ENCODE assay signal across 4 fruit fly cellular contexts in genomic region chr2L:3791629-3792028, dm6.
A peak's percentile ranks its signal among the peaks of the same experiment; 100 is the strongest.
TF ChIP-seq lines count a peak whose summit lies in the region.

No protein-coding gene starts in this region.

- no peak for TF ChIP-seq CTCF in whole organism, embryonic (GFP tag; optimal IDR thresholded peaks at IDR 0.05; lab: Kevin White, UChicago)

TF ChIP-seq in whole organism, adult, 20 proteins besides CTCF, POLR2A, EP300 and RAD21:
- TF ChIP-seq toe (GFP tag; optimal IDR thresholded peaks at IDR 0.05; lab: Kevin White, UChicago) (no peak), CG12768 (GFP tag; optimal IDR thresholded peaks at IDR 0.05; lab: Kevin White, UChicago) (peak; percentile 69), CG7045 (GFP tag; optimal IDR thresholded peaks at IDR 0.05; lab: Kevin White, UChicago) (peak; percentile 16), ovo (GFP tag; optimal IDR thresholded peaks at IDR 0.05; lab: Kevin White, UChicago) (peak; percentile 2), cic (GFP tag; optimal IDR thresholded peaks at IDR 0.05; lab: Kevin White, UChicago) (peak; percentile 87), CG7101 (tag; optimal IDR thresholded peaks at IDR 0.05; lab: Kevin White, UChicago) (peak; percentile 43), pad (GFP tag; optimal IDR thresholded peaks at IDR 0.05; lab: Kevin White, UChicago) (no peak), CG33017 (tag; optimal IDR thresholded peaks at IDR 0.05; lab: Kevin White, UChicago) (peak; percentile 47), kay (GFP tag; lab: Kevin White, UChicago; ENCODE audit: borderline replicate concordance) (peak; percentile 93)

TF ChIP-seq in whole organism, embryonic, 481 proteins besides CTCF, POLR2A, EP300 and RAD21 (continues in another document):
- TF ChIP-seq ttk (GFP tag; IDR thresholded peaks at IDR 0.05; lab: Robert Waterston, UW): no peak
- TF ChIP-seq Ets97D (GFP tag; optimal IDR thresholded peaks at IDR 0.05; lab: Kevin White, UChicago): no peak
- TF ChIP-seq Bdp1 (GFP tag; optimal IDR thresholded peaks at IDR 0.05; lab: Kevin White, UChicago): no peak
- TF ChIP-seq cg (GFP tag; optimal IDR thresholded peaks at IDR 0.05; lab: Kevin White, UChicago): no peak
- TF ChIP-seq ac (GFP tag; optimal IDR thresholded peaks at IDR 0.05; lab: Kevin White, UChicago): no peak
- TF ChIP-seq CG9876 (GFP tag; optimal IDR thresholded peaks at IDR 0.05; lab: Kevin White, UChicago): no peak
- TF ChIP-seq H15 (GFP tag; IDR thresholded peaks at IDR 0.05; lab: Robert Waterston, UW): no peak
- TF ChIP-seq Xrp1 (GFP tag; IDR thresholded peaks at IDR 0.05; lab: Robert Waterston, UW): no peak
- no peak for TF ChIP-seq Rfx (GFP tag; IDR thresholded peaks at IDR 0.05; lab: Robert Waterston, UW)
- peak; percentile 20 for TF ChIP-seq CG4707 (GFP tag; optimal IDR thresholded peaks at IDR 0.05; lab: Kevin White, UChicago)
- TF ChIP-seq sna (GFP tag; IDR thresholded peaks at IDR 0.05; lab: Robert Waterston, UW; ENCODE audit: partially characterized antibody): no peak
- peak; percentile 88 for TF ChIP-seq exex (tag; optimal IDR thresholded peaks at IDR 0.05; lab: Kevin White, UChicago)
- TF ChIP-seq Blimp-1 (GFP tag; optimal IDR thresholded peaks at IDR 0.05; lab: Kevin White, UChicago): no peak
- no peak for TF ChIP-seq TFAM (GFP tag; optimal IDR thresholded peaks at IDR 0.05; lab: Kevin White, UChicago)
- peak; percentile 94 for TF ChIP-seq mirr (GFP tag; optimal IDR thresholded peaks at IDR 0.05; lab: Kevin White, UChicago)
- TF ChIP-seq wor (GFP tag; IDR thresholded peaks at IDR 0.05; lab: Robert Waterston, UW): no peak
- TF ChIP-seq Doc2 (GFP tag; IDR thresholded peaks at IDR 0.05; lab: Robert Waterston, UW): no peak
- TF ChIP-seq gsb-n (tag; optimal IDR thresholded peaks at IDR 0.05; lab: Kevin White, UChicago): no peak
- no peak for TF ChIP-seq CG10147 (GFP tag; optimal IDR thresholded peaks at IDR 0.05; lab: Kevin White, UChicago)
- no peak for TF ChIP-seq sens (GFP tag; lab: Kevin White, UChicago)
- TF ChIP-seq hkb (optimal IDR thresholded peaks at IDR 0.05; lab: Kevin White, UChicago): no peak
- TF ChIP-seq hkb (GFP tag; IDR thresholded peaks at IDR 0.05; lab: Robert Waterston, UW): 0 out of 2 replicates have a peak, but pooled peaks have one; percentile 37
- TF ChIP-seq CG15696 (tag; optimal IDR thresholded peaks at IDR 0.05; lab: Kevin White, UChicago): no peak
- TF ChIP-seq Bgb (GFP tag; IDR thresholded peaks at IDR 0.05; lab: Robert Waterston, UW; ENCODE audit: partially characterized antibody): no peak
- no peak for TF ChIP-seq Eip74EF (GFP tag; optimal IDR thresholded peaks at IDR 0.05; lab: Kevin White, UChicago)
- TF ChIP-seq CG4424 (GFP tag; optimal IDR thresholded peaks at IDR 0.05; lab: Kevin White, UChicago): no peak
- no peak for TF ChIP-seq CG5245 (GFP tag; optimal IDR thresholded peaks at IDR 0.05; lab: Kevin White, UChicago)
- TF ChIP-seq lola (GFP tag; optimal IDR thresholded peaks at IDR 0.05; lab: Kevin White, UChicago): no peak
- TF ChIP-seq NC2α (GFP tag; optimal IDR thresholded peaks at IDR 0.05; lab: Kevin White, UChicago): no peak

TF ChIP-seq in whole organism, prepupa, 60 proteins besides CTCF, POLR2A, EP300 and RAD21:
- TF ChIP-seq topi (GFP tag; optimal IDR thresholded peaks at IDR 0.05; lab: Kevin White, UChicago) (no peak), svp (GFP tag; lab: Kevin White, UChicago) (peak; percentile 95), CG11762 (GFP tag; optimal IDR thresholded peaks at IDR 0.05; lab: Kevin White, UChicago; ENCODE audit: insufficient read depth) (no peak), vri (GFP tag; optimal IDR thresholded peaks at IDR 0.05; lab: Kevin White, UChicago) (peak; percentile 92), Eip93F (GFP tag; optimal IDR thresholded peaks at IDR 0.05; lab: Kevin White, UChicago) (no peak), Hr39 (GFP tag; optimal IDR thresholded peaks at IDR 0.05; lab: Kevin White, UChicago) (no peak), net (GFP tag; optimal IDR thresholded peaks at IDR 0.05; lab: Kevin White, UChicago) (no peak), spab (GFP tag; optimal IDR thresholded peaks at IDR 0.05; lab: Kevin White, UChicago) (no peak), CG4318 (GFP tag; optimal IDR thresholded peaks at IDR 0.05; lab: Kevin White, UChicago) (no peak)

TF ChIP-seq in whole organism, wandering third instar larva, 38 proteins besides CTCF, POLR2A, EP300 and RAD21:
- TF ChIP-seq psq (GFP tag; optimal IDR thresholded peaks at IDR 0.05; lab: Kevin White, UChicago) (no peak), HLH106 (tag; optimal IDR thresholded peaks at IDR 0.05; lab: Kevin White, UChicago) (no peak), CrebA (GFP tag; optimal IDR thresholded peaks at IDR 0.05; lab: Kevin White, UChicago; ENCODE audit: borderline replicate concordance) (no peak), Jra (GFP tag; optimal IDR thresholded peaks at IDR 0.05; lab: Kevin White, UChicago) (peak; percentile 39), dsf (GFP tag; optimal IDR thresholded peaks at IDR 0.05; lab: Kevin White, UChicago; ENCODE audit: borderline replicate concordance) (no peak)
